Fruit fly (Drosophila melanogaster): ENCODE data around the gene CG9967.

Gene CG9967

DNA sequence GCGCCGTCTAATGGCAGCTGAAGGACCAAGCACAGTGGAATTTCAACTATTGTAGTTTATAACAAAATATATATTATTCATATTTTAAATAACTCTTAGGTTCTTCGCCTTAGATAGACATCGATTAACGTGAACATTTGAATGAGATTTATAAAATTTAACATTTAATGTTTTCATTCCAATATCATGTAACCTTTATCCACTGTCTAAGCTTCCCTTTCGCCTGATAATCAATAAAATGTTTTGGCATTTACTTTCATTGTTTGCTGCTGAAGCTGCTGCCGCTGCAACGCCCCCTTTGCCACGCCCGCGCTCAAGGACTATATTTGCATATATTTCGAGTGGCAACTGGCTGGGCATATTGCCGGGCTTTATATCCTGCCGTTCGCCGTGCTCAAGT, 37.7 kb upstream of the CG9967 start (continued):
- peak; percentile 36 for TF ChIP-seq CG2678 (tag; optimal IDR thresholded peaks at IDR 0.05)
- TF ChIP-seq Hr3 (GFP tag; optimal IDR thresholded peaks at IDR 0.05), result no peak
- TF ChIP-seq Sox102F (GFP tag; optimal IDR thresholded peaks at IDR 0.05), result peak; percentile 37
- TF ChIP-seq CG18599 (GFP tag; optimal IDR thresholded peaks at IDR 0.05), result peak; percentile 48
- TF ChIP-seq CG15269 (tag; optimal IDR thresholded peaks at IDR 0.05), result peak; percentile 3
- no peak for TF ChIP-seq CG2116 (GFP tag; optimal IDR thresholded peaks at IDR 0.05)
- TF ChIP-seq CG17328 (GFP tag; IDR thresholded peaks at IDR 0.05), result peak; percentile 45; the same call in 1 of the 2 replicates
- no peak for TF ChIP-seq nerfin-2 (GFP tag; IDR thresholded peaks at IDR 0.05; ENCODE audit: partially characterized antibody)
- TF ChIP-seq CG14441 (GFP tag; IDR thresholded peaks at IDR 0.05), result no peak
- no peak for TF ChIP-seq NC2α (GFP tag; optimal IDR thresholded peaks at IDR 0.05)
- no peak for TF ChIP-seq sr (GFP tag; IDR thresholded peaks at IDR 0.05)
- TF ChIP-seq Deaf1 (tag; optimal IDR thresholded peaks at IDR 0.05), result no peak
- TF ChIP-seq CG11504 (tag; optimal IDR thresholded peaks at IDR 0.05), result peak; percentile 40
- peak; percentile 10 for TF ChIP-seq CG13424 (tag; optimal IDR thresholded peaks at IDR 0.05)
- TF ChIP-seq jumu (GFP tag; optimal IDR thresholded peaks at IDR 0.05), result no peak
- TF ChIP-seq onecut (GFP tag; IDR thresholded peaks at IDR 0.05), result peak; percentile 54
- TF ChIP-seq CG7839 (tag; optimal IDR thresholded peaks at IDR 0.05), result peak; percentile 8
- no peak for TF ChIP-seq insv (GFP tag; optimal IDR thresholded peaks at IDR 0.05)
- TF ChIP-seq hth (optimal IDR thresholded peaks at IDR 0.05), result no peak
- TF ChIP-seq Ets97D (GFP tag; optimal IDR thresholded peaks at IDR 0.05), result no peak
- TF ChIP-seq sens (GFP tag), result peak; percentile 6
- TF ChIP-seq tll (GFP tag; optimal IDR thresholded peaks at IDR 0.05), result no peak
- no peak for TF ChIP-seq CG7745 (tag; optimal IDR thresholded peaks at IDR 0.05)
- peak in 1 of 2 experiments; percentile 6 for TF ChIP-seq Hr51 (GFP tag; optimal IDR thresholded peaks at IDR 0.05)
- TF ChIP-seq row (GFP tag; IDR thresholded peaks at IDR 0.05), result peak; percentile 47; the same call in 2 of the 3 replicates
- TF ChIP-seq CG9609 (GFP tag; optimal IDR thresholded peaks at IDR 0.05), result no peak
- TF ChIP-seq CG17359 (tag; optimal IDR thresholded peaks at IDR 0.05), result peak; percentile 7

dm6 chr2L:2391321-2391720, 34.2 kb upstream of the CG9967 start, which contains the start of gene CG46448:
TSS of gene CG46448 (plus strand) at chr2L:2391660.
- TF ChIP-seq esg (GFP tag; conservative IDR thresholded peaks at IDR 0.05) (no peak), so (GFP tag; IDR thresholded peaks at IDR 0.05) (no peak), CG7357 (GFP tag; IDR thresholded peaks at IDR 0.05) (no peak), Nf-YC (tag; optimal IDR thresholded peaks at IDR 0.05) (peak; percentile 87), unpg (GFP tag; optimal IDR thresholded peaks at IDR 0.05) (no peak), lab (GFP tag; optimal IDR thresholded peaks at IDR 0.05) (peak; percentile 16), Six4 (GFP tag; optimal IDR thresholded peaks at IDR 0.05) (no peak), chm (GFP tag; IDR thresholded peaks at IDR 0.05) (no peak), Hmx (GFP tag; optimal IDR thresholded peaks at IDR 0.05) (no peak), her (GFP tag; optimal IDR thresholded peaks at IDR 0.05) (no peak), Spps (tag; optimal IDR thresholded peaks at IDR 0.05) (no peak), CG14014 (GFP tag; IDR thresholded peaks at IDR 0.05) (no peak), CG4328 (GFP tag; optimal IDR thresholded peaks at IDR 0.05) (no peak), Deaf1 (tag; optimal IDR thresholded peaks at IDR 0.05) (peak; percentile 12), Lim3 (GFP tag; IDR thresholded peaks at IDR 0.05) (0 out of 2 replicates have a peak, but pooled peaks have one; percentile 7), pnt (GFP tag; optimal IDR thresholded peaks at IDR 0.05) (no peak), Nf-YB (GFP tag; optimal IDR thresholded peaks at IDR 0.05) (peak; percentile 78), CG9215 (GFP tag; IDR thresholded peaks at IDR 0.05) (no peak), cas (GFP tag; IDR thresholded peaks at IDR 0.05) (no peak), gro (GFP tag; optimal IDR thresholded peaks at IDR 0.05) (no peak), Ravus (GFP tag; IDR thresholded peaks at IDR 0.05) (no peak)
